Fruit fly (Drosophila melanogaster) whole organism, wandering third instar larva: ENCODE data around the gene Pebp1.

Experiments
- CG32264 ChIP-seq: fragments of 200-800 bp; sonication (Bioruptor generic); optimal IDR thresholded peaks from 2 replicates; lab custom pipeline; 2016; ENCODE audit warnings: missing biosample characterization, missing genetic modification characterization
- CrebA ChIP-seq: fragments of 200-800 bp; sonication (Bioruptor generic); optimal IDR thresholded peaks from 2 replicates; lab custom pipeline; 2016; ENCODE audit warnings: missing biosample characterization, mild to moderate bottlenecking, missing genetic modification characterization, borderline replicate concordance
- Hr78 ChIP-seq: fragments of >200 bp; optimal IDR thresholded peaks from 2 replicates; lab custom pipeline; 2017; ENCODE audit warnings: missing biosample characterization, missing genetic modification characterization
- Hr83 ChIP-seq: fragments of 200-300 bp; sonication (Bioruptor generic); optimal IDR thresholded peaks from 2 replicates; lab custom pipeline; 2016; ENCODE audit warnings: missing biosample characterization, mild to moderate bottlenecking, missing genetic modification characterization, moderate library complexity; ENCODE audit not compliant: poor library complexity, severe bottlenecking
- OdsH ChIP-seq: fragments of 200-800 bp; sonication (Bioruptor generic); optimal IDR thresholded peaks from 2 replicates; lab custom pipeline; 2016; ENCODE audit warnings: missing biosample characterization, mild to moderate bottlenecking, missing genetic modification characterization
- dmrt93B ChIP-seq: fragments of 200-800 bp; sonication (Bioruptor generic); optimal IDR thresholded peaks from 2 replicates; lab custom pipeline; 2018; ENCODE audit warnings: missing biosample characterization, mild to moderate bottlenecking, missing genetic modification characterization
- dsf ChIP-seq: sonication (Bioruptor generic); optimal IDR thresholded peaks from 2 replicates; lab custom pipeline; 2016; ENCODE audit warnings: missing biosample characterization, missing genetic modification characterization, borderline replicate concordance
- pan ChIP-seq: fragments of >200 bp; optimal IDR thresholded peaks from 2 replicates; lab custom pipeline; 2017
- psq ChIP-seq: fragments of 200-800 bp; sonication (Bioruptor generic); optimal IDR thresholded peaks from 3 replicates; lab custom pipeline; 2017; ENCODE audit warnings: missing biosample characterization, mild to moderate bottlenecking, missing genetic modification characterization, moderate library complexity
- sage ChIP-seq: fragments of 200-800 bp; sonication (Bioruptor generic); optimal IDR thresholded peaks from 2 replicates; lab custom pipeline; 2016; ENCODE audit warnings: missing biosample characterization, mild to moderate bottlenecking, missing genetic modification characterization
- tai ChIP-seq: sonication (Bioruptor generic); optimal IDR thresholded peaks from 2 replicates; lab custom pipeline; 2016; ENCODE audit warnings: missing biosample characterization, missing genetic modification characterization

- no peak for TF ChIP-seq OdsH (GFP tag; lab: Kevin White, UChicago)
- no peak for TF ChIP-seq dsf
- TF ChIP-seq pan: no peak
- no peak for TF ChIP-seq CG32264
- TF ChIP-seq tai: no peak
- no peak for TF ChIP-seq psq (GFP tag; lab: Kevin White, UChicago)
- TF ChIP-seq Hr78 (GFP tag; lab: Kevin White, UChicago): no peak
- no peak for TF ChIP-seq CrebA (GFP tag; lab: Kevin White, UChicago)
- no peak for TF ChIP-seq sage
- TF ChIP-seq Hr83: no peak
- no peak for TF ChIP-seq dmrt93B (GFP tag; lab: Kevin White, UChicago)
Measured at dm6 chr3R:22503630-22504029, 37.8 kb downstream of the Pebp1 start.
